Comparison of ENCODE assay signal across 5 fruit fly cellular contexts in the genomic region with DNA sequence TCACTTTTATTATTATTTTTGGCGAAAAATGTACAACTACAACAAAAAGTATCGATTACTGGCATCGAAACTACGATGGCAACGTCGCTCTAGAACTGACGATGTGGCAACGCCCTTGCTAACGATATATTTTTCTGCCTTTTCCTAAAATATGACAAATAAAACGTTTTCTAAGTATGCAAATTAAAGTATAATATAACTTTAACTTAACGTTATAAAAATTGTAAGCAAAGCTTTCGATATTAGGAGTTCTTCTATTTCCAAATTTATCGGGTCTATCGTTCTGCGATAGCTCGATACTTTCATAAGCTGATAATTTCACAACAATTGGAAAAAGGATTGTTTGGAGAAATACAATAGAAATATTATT.
TF ChIP-seq lines count a peak whose summit lies in the region.

A gene (minus strand): TSS at position 85 of the 370 bp plus-strand sequence.
A gene (plus strand): TSS at position 276 of the 370 bp plus-strand sequence.

- no peak for TF ChIP-seq CTCF in whole organism, embryonic (GFP tag; optimal IDR thresholded peaks at IDR 0.05; lab: Kevin White, UChicago)

TF ChIP-seq in whole organism, adult, 20 proteins besides CTCF, POLR2A, EP300 and RAD21:
- TF ChIP-seq tj (GFP tag; optimal IDR thresholded peaks at IDR 0.05; lab: Kevin White, UChicago) (peak; percentile 15), Mnt (GFP tag; optimal IDR thresholded peaks at IDR 0.05; lab: Kevin White, UChicago) (peak; percentile 7), pad (GFP tag; optimal IDR thresholded peaks at IDR 0.05; lab: Kevin White, UChicago) (no peak)

TF ChIP-seq in whole organism, embryonic, 481 proteins besides CTCF, POLR2A, EP300 and RAD21 (continues in another document):
- TF ChIP-seq sd (tag; optimal IDR thresholded peaks at IDR 0.05; lab: Kevin White, UChicago) (no peak), sim (GFP tag; IDR thresholded peaks at IDR 0.05; lab: Robert Waterston, UW) (no peak), CG13894 (tag; optimal IDR thresholded peaks at IDR 0.05; lab: Kevin White, UChicago) (no peak), CrebB (tag; optimal IDR thresholded peaks at IDR 0.05; lab: Kevin White, UChicago) (no peak), Six4 (GFP tag; optimal IDR thresholded peaks at IDR 0.05; lab: Kevin White, UChicago) (no peak), tll (GFP tag; optimal IDR thresholded peaks at IDR 0.05; lab: Kevin White, UChicago) (no peak), HLH54F (GFP tag; optimal IDR thresholded peaks at IDR 0.05; lab: Kevin White, UChicago) (no peak), HLHmδ (GFP tag; optimal IDR thresholded peaks at IDR 0.05; lab: Kevin White, UChicago) (no peak), CG4282 (GFP tag; optimal IDR thresholded peaks at IDR 0.05; lab: Kevin White, UChicago) (no peak), pros (GFP tag; optimal IDR thresholded peaks at IDR 0.05; lab: Kevin White, UChicago) (no peak), danr (GFP tag; IDR thresholded peaks at IDR 0.05; lab: Robert Waterston, UW) (no peak), CG12391 (tag; optimal IDR thresholded peaks at IDR 0.05; lab: Kevin White, UChicago) (peak; percentile 40), jigr1 (GFP tag; IDR thresholded peaks at IDR 0.05; lab: Robert Waterston, UW) (no peak), CG2678 (tag; optimal IDR thresholded peaks at IDR 0.05; lab: Kevin White, UChicago) (no peak), CG2129 (GFP tag; IDR thresholded peaks at IDR 0.05; lab: Robert Waterston, UW; ENCODE audit: partially characterized antibody) (peak; percentile 72), CG11560 (tag; IDR thresholded peaks at IDR 0.05; lab: Robert Waterston, UW) (no peak), Ssrp (tag; optimal IDR thresholded peaks at IDR 0.05; lab: Kevin White, UChicago) (no peak), CG18011 (GFP tag; optimal IDR thresholded peaks at IDR 0.05; lab: Kevin White, UChicago) (no peak), CG1602 (GFP tag; optimal IDR thresholded peaks at IDR 0.05; lab: Kevin White, UChicago) (no peak), gce (GFP tag; IDR thresholded peaks at IDR 0.05; lab: Robert Waterston, UW) (no peak), mirr (GFP tag; optimal IDR thresholded peaks at IDR 0.05; lab: Kevin White, UChicago) (no peak), Abd-B (GFP tag; optimal IDR thresholded peaks at IDR 0.05; lab: Kevin White, UChicago) (no peak)

TF ChIP-seq in whole organism, prepupa, 60 proteins besides CTCF, POLR2A, EP300 and RAD21:
- TF ChIP-seq esn (GFP tag; optimal IDR thresholded peaks at IDR 0.05; lab: Kevin White, UChicago) (peak; percentile 44), ss (GFP tag; optimal IDR thresholded peaks at IDR 0.05; lab: Kevin White, UChicago) (no peak), CG10669 (GFP tag; optimal IDR thresholded peaks at IDR 0.05; lab: Kevin White, UChicago) (no peak), Eip78C (GFP tag; lab: Kevin White, UChicago) (peak; percentile 73), CG3032 (tag; optimal IDR thresholded peaks at IDR 0.05; lab: Kevin White, UChicago) (peak; percentile 7), vri (GFP tag; optimal IDR thresholded peaks at IDR 0.05; lab: Kevin White, UChicago) (peak; percentile 8), lz (GFP tag; optimal IDR thresholded peaks at IDR 0.05; lab: Kevin White, UChicago) (peak; percentile 22), achi (GFP tag; optimal IDR thresholded peaks at IDR 0.05; lab: Kevin White, UChicago) (no peak), Sox14 (GFP tag; optimal IDR thresholded peaks at IDR 0.05; lab: Kevin White, UChicago) (peak; percentile 60), Hr4 (GFP tag; optimal IDR thresholded peaks at IDR 0.05; lab: Kevin White, UChicago) (peak; percentile 8)
TF ChIP-seq in whole organism, prepupa: peak in this region for 7.

TF ChIP-seq in whole organism, pupa, 21 proteins besides CTCF, POLR2A, EP300 and RAD21:
- TF ChIP-seq CG8159 (tag; optimal IDR thresholded peaks at IDR 0.05; lab: Kevin White, UChicago) (peak; percentile 33), CG34367 (tag; optimal IDR thresholded peaks at IDR 0.05; lab: Kevin White, UChicago) (no peak)

TF ChIP-seq in whole organism, wandering third instar larva, 38 proteins besides CTCF, POLR2A, EP300 and RAD21:
- TF ChIP-seq psq (GFP tag; optimal IDR thresholded peaks at IDR 0.05; lab: Kevin White, UChicago) (peak; percentile 69), brk (GFP tag; optimal IDR thresholded peaks at IDR 0.05; lab: Kevin White, UChicago) (peak; percentile 25), Hnf4 (GFP tag; optimal IDR thresholded peaks at IDR 0.05; lab: Kevin White, UChicago) (peak; percentile 26), Jra (GFP tag; optimal IDR thresholded peaks at IDR 0.05; lab: Kevin White, UChicago) (peak; percentile 29), sv (GFP tag; optimal IDR thresholded peaks at IDR 0.05; lab: Kevin White, UChicago) (no peak), GATAd (GFP tag; optimal IDR thresholded peaks at IDR 0.05; lab: Kevin White, UChicago) (no peak), h (GFP tag; optimal IDR thresholded peaks at IDR 0.05; lab: Kevin White, UChicago) (peak; percentile 25), tai (GFP tag; optimal IDR thresholded peaks at IDR 0.05; lab: Kevin White, UChicago) (peak; percentile 51), sage (GFP tag; optimal IDR thresholded peaks at IDR 0.05; lab: Kevin White, UChicago) (peak; percentile 53)
